Worm (Caenorhabditis elegans) whole organism, L4/young adult: Measurements from ENCODE around the gene M04C3.1.

ENCODE experiments used
- W03F9.2 ChIP-seq: fragments of 150-350 bp; optimal IDR thresholded peaks from 2 replicates; lab custom pipeline; 2014; ENCODE audit warnings: missing biosample characterization, missing genetic modification characterization
- dao-5 ChIP-seq: sonication (generic microtip); optimal IDR thresholded peaks from 2 replicates; lab custom pipeline; 2016; ENCODE audit warnings: missing genotype, missing genetic modification characterization, moderate library complexity, missing compliant biosample characterization
- him-1 ChIP-seq: sonication (generic microtip); optimal IDR thresholded peaks from 2 replicates; lab custom pipeline; 2016; ENCODE audit warnings: missing genotype, missing genetic modification reagents, missing genetic modification characterization, missing compliant biosample characterization

- TF ChIP-seq him-1 (tag; lab: Kevin White, UChicago) (no peak), W03F9.2 (no peak), dao-5 (tag; lab: Kevin White, UChicago) (no peak)
Measured at ce11 chrV:19402855-19403254, 42.5 kb downstream of the M04C3.1 start, which contains the start of gene C25F9.12.
